Fruit fly (Drosophila melanogaster) whole organism, prepupa: ENCODE data around the gene Rassf.

Experiments
- CG34406 ChIP-seq: fragments of 200-800 bp; sonication (Bioruptor generic); optimal IDR thresholded peaks from 3 replicates; lab custom pipeline; 2016; ENCODE audit warnings: missing biosample characterization, missing genetic modification characterization
- CG6808 ChIP-seq: fragments of 200-800 bp; sonication (Bioruptor generic); optimal IDR thresholded peaks from 3 replicates; lab custom pipeline; 2017; ENCODE audit warnings: missing biosample characterization, missing genetic modification characterization, mild to moderate bottlenecking, moderate library complexity, missing genetic modification reagents
- Eip78C ChIP-seq: fragments of 200-800 bp; sonication (Bioruptor generic); peaks from one replicate; lab custom pipeline; 2016; ENCODE audit warnings: missing biosample characterization, missing genetic modification characterization
- Gug ChIP-seq: fragments of 200-800 bp; sonication (Bioruptor generic); IDR thresholded peaks from 2 replicates; pipeline ENCODE4 v1.3.6; 2022; ENCODE audit warnings: missing biosample characterization, missing genetic modification characterization
- Met ChIP-seq: fragments of 200-800 bp; sonication (Bioruptor generic); optimal IDR thresholded peaks from 3 replicates; lab custom pipeline; 2016; ENCODE audit warnings: missing biosample characterization, missing genetic modification characterization
- achi ChIP-seq: fragments of 200-800 bp; sonication (Bioruptor generic); optimal IDR thresholded peaks from 3 replicates; lab custom pipeline; 2016; ENCODE audit warnings: missing biosample characterization, missing genetic modification characterization
- fd85E ChIP-seq: fragments of 200-800 bp; sonication (Bioruptor generic); optimal IDR thresholded peaks from 3 replicates; lab custom pipeline; 2016; ENCODE audit warnings: missing biosample characterization, missing genetic modification characterization
- salr ChIP-seq, 2 experiments: fragments of 200-800 bp; sonication (Bioruptor generic); optimal IDR thresholded peaks; 3 replicates each; lab custom pipeline; 2016 to 2018; ENCODE audit warnings: missing biosample characterization in 2 of 2, missing genetic modification characterization in 2 of 2, mild to moderate bottlenecking in 1 of 2
- vri ChIP-seq: fragments of 200-800 bp; sonication (Bioruptor generic); optimal IDR thresholded peaks from 3 replicates; lab custom pipeline; 2016; ENCODE audit warnings: missing biosample characterization, mild to moderate bottlenecking, missing genetic modification characterization

dm6 chr3R:23143440-23143839 is 25.7 kb upstream of the Rassf start:
- TF ChIP-seq achi (GFP tag; lab: Kevin White, UChicago) (no peak), Gug (no peak), CG6808 (GFP tag; lab: Kevin White, UChicago) (no peak), Eip78C (GFP tag; lab: Kevin White, UChicago) (no peak), fd85E (GFP tag; lab: Kevin White, UChicago) (no peak), salr (GFP tag; optimal IDR thresholded peaks at IDR 0.05; lab: Kevin White, UChicago) (no peak), Met (GFP tag; lab: Kevin White, UChicago) (no peak), vri (GFP tag; lab: Kevin White, UChicago) (no peak), CG34406 (GFP tag; lab: Kevin White, UChicago) (no peak)
